Worm (Caenorhabditis elegans) whole organism, late embryonic: ENCODE results near the gene Y11D7A.19.

Experiments
- C38D4.7 ChIP-seq: fragments of 200-800 bp; sonication (Bioruptor generic); optimal IDR thresholded peaks from 2 replicates; lab custom pipeline; 2018; ENCODE audit warnings: mild to moderate bottlenecking, missing genetic modification characterization, moderate library complexity, missing compliant biosample characterization
- Y22D7AL.16 ChIP-seq: sonication (generic microtip); optimal IDR thresholded peaks from 2 replicates; lab custom pipeline; 2016; ENCODE audit warnings: missing genetic modification characterization, missing compliant biosample characterization
- ahr-1 ChIP-seq: sonication (generic microtip); optimal IDR thresholded peaks from 2 replicates; lab custom pipeline; 2016; ENCODE audit warnings: missing genetic modification characterization, missing compliant biosample characterization
- ceh-14 ChIP-seq: sonication (generic microtip); optimal IDR thresholded peaks from 2 replicates; lab custom pipeline; 2016; ENCODE audit warnings: missing genotype, missing genetic modification characterization, missing compliant biosample characterization
- ceh-19 ChIP-seq: fragments of 200-800 bp; sonication (Bioruptor generic); optimal IDR thresholded peaks from 2 replicates; lab custom pipeline; 2018; ENCODE audit warnings: mild to moderate bottlenecking, missing genetic modification characterization, missing compliant biosample characterization
- ceh-30 ChIP-seq: fragments of 150-350 bp; optimal IDR thresholded peaks from 2 replicates; lab custom pipeline; 2014; ENCODE audit warnings: missing biosample characterization, missing genetic modification characterization
- ceh-31 ChIP-seq: sonication (generic microtip); optimal IDR thresholded peaks from 2 replicates; lab custom pipeline; 2016; ENCODE audit warnings: missing genetic modification characterization, missing compliant biosample characterization
- dmd-4 ChIP-seq: sonication (generic microtip); optimal IDR thresholded peaks from 2 replicates; lab custom pipeline; 2016; ENCODE audit warnings: borderline replicate concordance, missing genetic modification characterization, missing compliant biosample characterization
- elt-2 ChIP-seq: sonication (generic microtip); optimal IDR thresholded peaks from 2 replicates; lab custom pipeline; 2016; ENCODE audit warnings: missing genetic modification reagents, missing genetic modification characterization, missing compliant biosample characterization
- elt-4 ChIP-seq: sonication (generic microtip); optimal IDR thresholded peaks from 2 replicates; lab custom pipeline; 2016; ENCODE audit warnings: missing genetic modification characterization, missing compliant biosample characterization
- ets-4 ChIP-seq: sonication (generic microtip); optimal IDR thresholded peaks from 2 replicates; lab custom pipeline; 2016; ENCODE audit warnings: missing genetic modification characterization, missing compliant biosample characterization
- eyg-1 ChIP-seq: sonication (generic microtip); optimal IDR thresholded peaks from 2 replicates; lab custom pipeline; 2016; ENCODE audit warnings: missing genotype, missing genetic modification characterization, missing compliant biosample characterization
- fax-1 ChIP-seq: sonication (generic microtip); optimal IDR thresholded peaks from 2 replicates; lab custom pipeline; 2016; ENCODE audit warnings: missing genotype, missing genetic modification characterization, missing compliant biosample characterization
- fkh-6 ChIP-seq: sonication (generic microtip); optimal IDR thresholded peaks from 2 replicates; lab custom pipeline; 2016; ENCODE audit warnings: missing genetic modification characterization, missing compliant biosample characterization
- hlh-13 ChIP-seq: fragments of 200-800 bp; sonication (Bioruptor generic); optimal IDR thresholded peaks from 2 replicates; lab custom pipeline; 2018; ENCODE audit warnings: mild to moderate bottlenecking, missing genetic modification characterization, missing compliant biosample characterization
- hlh-30 ChIP-seq: sonication (generic microtip); optimal IDR thresholded peaks from 2 replicates; lab custom pipeline; 2017; ENCODE audit warnings: antibody characterized with exemption, missing genetic modification characterization, missing compliant biosample characterization; ENCODE audit not compliant: insufficient read depth
- hlh-6 ChIP-seq: sonication (generic microtip); optimal IDR thresholded peaks from 2 replicates; lab custom pipeline; 2016; ENCODE audit warnings: missing genotype, missing genetic modification characterization, missing compliant biosample characterization
- hlh-8 ChIP-seq: sonication (generic microtip); optimal IDR thresholded peaks from 2 replicates; lab custom pipeline; 2016; ENCODE audit warnings: missing genotype, missing genetic modification characterization, missing compliant biosample characterization
- lim-6 ChIP-seq: sonication (generic microtip); optimal IDR thresholded peaks from 2 replicates; lab custom pipeline; 2016; ENCODE audit warnings: missing genetic modification characterization, missing compliant biosample characterization
- madf-2 ChIP-seq: sonication (generic microtip); optimal IDR thresholded peaks from 2 replicates; lab custom pipeline; 2017; ENCODE audit warnings: missing genetic modification characterization, missing compliant biosample characterization
- mec-3 ChIP-seq: sonication (generic microtip); optimal IDR thresholded peaks from 2 replicates; lab custom pipeline; 2016; ENCODE audit warnings: borderline replicate concordance, missing genetic modification characterization, missing compliant biosample characterization
- nfya-1 ChIP-seq: sonication (generic microtip); optimal IDR thresholded peaks from 2 replicates; lab custom pipeline; 2017; ENCODE audit warnings: missing genetic modification characterization, mild to moderate bottlenecking, missing compliant biosample characterization, antibody characterized with exemption, moderate library complexity
- nhr-232 ChIP-seq: sonication (generic microtip); optimal IDR thresholded peaks from 2 replicates; lab custom pipeline; 2016; ENCODE audit warnings: missing genetic modification characterization, missing compliant biosample characterization
- pha-4 ChIP-seq: fragments of 150-350 bp; optimal IDR thresholded peaks from 2 replicates; lab custom pipeline; 2018; ENCODE audit warnings: missing biosample characterization, missing genetic modification reagents, missing genetic modification characterization
- pqm-1 ChIP-seq: sonication (generic microtip); optimal IDR thresholded peaks from 2 replicates; lab custom pipeline; 2016; ENCODE audit warnings: missing genetic modification characterization, missing compliant biosample characterization
- pros-1 ChIP-seq: fragments of 150-350 bp; optimal IDR thresholded peaks from 2 replicates; lab custom pipeline; 2014; ENCODE audit warnings: missing biosample characterization, missing genetic modification reagents, missing genetic modification characterization
- ref-2 ChIP-seq: sonication (generic microtip); optimal IDR thresholded peaks from 2 replicates; lab custom pipeline; 2016; ENCODE audit warnings: missing genetic modification characterization, missing compliant biosample characterization
- rnt-1 ChIP-seq: sonication (generic microtip); optimal IDR thresholded peaks from 2 replicates; lab custom pipeline; 2016; ENCODE audit warnings: missing genetic modification characterization, missing compliant biosample characterization
- sox-2 ChIP-seq: fragments of 200-800 bp; sonication (Bioruptor generic); IDR thresholded peaks from 2 replicates; pipeline ENCODE4 v1.3.6; 2022; ENCODE audit warnings: missing genetic modification reagents, missing genetic modification characterization, missing compliant biosample characterization
- syd-9 ChIP-seq: sonication (generic microtip); optimal IDR thresholded peaks from 2 replicates; lab custom pipeline; 2016; ENCODE audit warnings: mild to moderate bottlenecking, missing genetic modification characterization, moderate library complexity, missing compliant biosample characterization
- tbx-2 ChIP-seq: sonication (generic microtip); optimal IDR thresholded peaks from 2 replicates; lab custom pipeline; 2016; ENCODE audit warnings: missing genetic modification characterization, missing compliant biosample characterization
- ttx-3 ChIP-seq: sonication (generic microtip); optimal IDR thresholded peaks from 2 replicates; lab custom pipeline; 2016; ENCODE audit warnings: missing genetic modification reagents, missing genetic modification characterization, missing compliant biosample characterization
- unc-3 ChIP-seq, 2 experiments: fragments of 200-800 bp in 1 of 2; sonication (Bioruptor generic) in 1 of 2; sonication (generic microtip) in 1 of 2; conservative IDR thresholded peaks in 1 of 2; optimal IDR thresholded peaks in 1 of 2; 2 replicates each; pipeline versions ENCODE4 v1.3.6 to Lab custom; 2016 to 2022; ENCODE audit warnings: missing compliant biosample characterization in 2 of 2, missing genetic modification characterization in 2 of 2, missing genetic modification reagents in 1 of 2
- unc-55 ChIP-seq: sonication (generic microtip); optimal IDR thresholded peaks from 2 replicates; lab custom pipeline; 2017; ENCODE audit warnings: missing biosample characterization, missing genetic modification reagents, missing genetic modification characterization
- unc-86 ChIP-seq: sonication (generic microtip); optimal IDR thresholded peaks from 2 replicates; lab custom pipeline; 2016; ENCODE audit warnings: missing genetic modification characterization, missing compliant biosample characterization
- zip-5 ChIP-seq: sonication (generic microtip); optimal IDR thresholded peaks from 2 replicates; lab custom pipeline; 2016; ENCODE audit warnings: missing genetic modification characterization, missing compliant biosample characterization

The Y11D7A.19 gene

ce11 chrIV:9262295-9262694, 4.1 kb downstream of the Y11D7A.19 start:
- TF ChIP-seq hlh-6 (tag; lab: Kevin White, UChicago) (no peak), ttx-3 (no peak), C38D4.7 (GFP tag; lab: Kevin White, UChicago) (no peak), hlh-8 (tag; lab: Kevin White, UChicago) (no peak), dmd-4 (tag; lab: Kevin White, UChicago) (no peak), pha-4 (tag; lab: Kevin White, UChicago) (no peak), ref-2 (tag; lab: Kevin White, UChicago) (no peak), nfya-1 (no peak)

DNA sequence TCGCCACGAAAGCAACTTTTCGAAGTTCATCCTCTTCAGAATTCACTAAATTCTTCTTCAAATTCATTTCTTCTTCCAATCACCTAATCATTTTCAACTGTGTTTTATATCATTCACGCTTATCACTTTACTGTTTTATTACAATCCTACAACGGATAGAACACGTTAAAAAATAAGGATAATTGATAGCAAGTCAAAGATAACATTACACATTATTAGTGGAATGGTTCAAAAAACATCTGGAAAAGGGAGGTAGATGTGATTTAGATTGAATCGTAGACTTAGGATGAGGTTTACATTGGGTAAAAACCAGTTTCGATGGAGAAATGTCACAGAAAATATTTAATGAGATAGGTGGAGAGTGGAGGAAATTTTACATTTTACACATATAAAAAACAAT, 4.7 kb downstream of the Y11D7A.19 start, which contains the start of gene col-120:
Gene col-120, minus strand, starts transcription at position 101 of the 400 bp plus-strand sequence.
- no peak for TF ChIP-seq ceh-19 (GFP tag; lab: Kevin White, UChicago)
- no peak for TF ChIP-seq ref-2 (tag; lab: Kevin White, UChicago)
- no peak for TF ChIP-seq pqm-1 (tag; lab: Kevin White, UChicago)
- TF ChIP-seq syd-9: no peak
- TF ChIP-seq ceh-14 (tag; lab: Kevin White, UChicago): no peak
- TF ChIP-seq ahr-1 (tag; lab: Kevin White, UChicago): no peak
- TF ChIP-seq sox-2: no peak
- no peak for TF ChIP-seq fkh-6
- no peak for TF ChIP-seq ceh-31
- no peak for TF ChIP-seq pros-1 (tag; lab: Kevin White, UChicago)
- TF ChIP-seq unc-86 (tag; lab: Kevin White, UChicago): no peak
- no peak for TF ChIP-seq mec-3
- no peak for TF ChIP-seq madf-2 (tag; lab: Kevin White, UChicago)
- no peak for TF ChIP-seq nhr-232
- no peak for TF ChIP-seq rnt-1 (tag; lab: Kevin White, UChicago)
- TF ChIP-seq zip-5 (tag; lab: Kevin White, UChicago): no peak
- no peak for TF ChIP-seq elt-2 (tag; lab: Kevin White, UChicago)

DNA sequence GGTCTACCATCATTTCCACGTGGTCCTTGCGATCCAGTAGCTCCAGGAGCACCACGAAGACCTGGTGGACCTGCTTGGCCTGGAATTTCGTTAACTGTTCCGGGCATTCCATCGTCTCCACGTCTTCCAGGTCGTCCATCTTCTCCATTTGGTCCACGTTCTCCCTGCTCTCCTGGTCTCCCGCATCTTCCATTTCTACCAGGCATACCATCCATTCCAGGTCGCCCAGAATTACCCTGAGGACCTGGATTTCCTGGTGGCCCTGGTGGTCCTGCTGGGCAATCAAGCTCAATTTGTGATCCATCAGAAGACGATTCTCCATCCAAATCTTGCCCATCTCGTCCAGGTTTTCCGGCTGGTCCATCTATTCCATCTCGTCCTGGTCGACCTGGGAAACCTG, 5.5 kb downstream of the Y11D7A.19 start:
- TF ChIP-seq fax-1 (tag; lab: Kevin White, UChicago) (no peak), unc-3 (GFP tag; conservative IDR thresholded peaks at IDR 0.05; lab: Robert Waterston, UW) (no peak), unc-3 (tag; optimal IDR thresholded peaks at IDR 0.05; lab: Kevin White, UChicago) (no peak), hlh-13 (no peak), ceh-30 (tag; lab: Kevin White, UChicago) (no peak), ahr-1 (tag; lab: Kevin White, UChicago) (no peak), elt-4 (tag; lab: Kevin White, UChicago) (peak; percentile 86), lim-6 (tag; lab: Kevin White, UChicago) (no peak), mec-3 (peak; percentile 27), tbx-2 (tag; lab: Kevin White, UChicago) (no peak), Y22D7AL.16 (tag; lab: Kevin White, UChicago) (no peak)

DNA sequence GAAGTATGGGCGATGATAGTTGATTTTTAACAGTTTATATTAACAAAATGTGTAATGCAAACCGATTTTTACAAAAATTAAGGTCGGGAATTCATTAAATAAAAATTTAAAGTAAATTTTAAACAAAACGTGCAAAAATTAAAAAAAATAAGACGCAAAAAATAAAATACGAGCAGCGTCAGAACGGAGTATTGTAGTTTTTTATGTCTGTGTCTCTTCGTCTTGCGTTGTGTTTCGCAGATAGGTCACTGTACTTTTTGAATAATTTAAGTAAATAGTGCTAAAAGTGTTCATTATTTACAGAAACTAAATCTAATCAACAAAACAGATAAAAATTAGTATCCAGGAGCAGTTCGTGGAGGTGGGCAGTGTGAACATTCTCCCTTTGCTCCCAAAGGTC, 6.0 kb downstream of the Y11D7A.19 start:
- TF ChIP-seq syd-9: no peak
- no peak for TF ChIP-seq eyg-1 (tag; lab: Kevin White, UChicago)
- TF ChIP-seq lim-6 (tag; lab: Kevin White, UChicago): no peak
- no peak for TF ChIP-seq rnt-1 (tag; lab: Kevin White, UChicago)
- TF ChIP-seq unc-55 (GFP tag; lab: Kevin White, UChicago): no peak
- TF ChIP-seq ets-4: no peak
- TF ChIP-seq hlh-30 (tag; lab: Kevin White, UChicago): no peak
- TF ChIP-seq, all 69 proteins: peak for 0
